Worm (Caenorhabditis elegans) whole organism, L4 larva: ENCODE measurements around the gene dach-1.

Experiments
- F44E2.7 ChIP-seq: fragments of 200-800 bp; sonication (Bioruptor generic); IDR thresholded peaks from 2 replicates; pipeline ENCODE4 v2.1.2; 2022; ENCODE audit warnings: missing genetic modification characterization, missing compliant biosample characterization
- Y75B8A.6 ChIP-seq: fragments of 200-800 bp; sonication (Bioruptor generic); IDR thresholded peaks from 2 replicates; pipeline ENCODE4 v1.3.6; 2022; ENCODE audit warnings: missing genetic modification reagents, missing genetic modification characterization, missing compliant biosample characterization
- ZK337.2 ChIP-seq: fragments of 200-800 bp; sonication (Bioruptor generic); IDR thresholded peaks from 2 replicates; pipeline ENCODE4 v1.3.6; 2022; ENCODE audit warnings: missing genetic modification reagents, missing genetic modification characterization, missing compliant biosample characterization
- aha-1 ChIP-seq: fragments of 150-350 bp; peaks from one replicate; lab custom pipeline; 2014; ENCODE audit warnings: missing biosample characterization, missing genetic modification characterization
- attf-4 ChIP-seq: sonication (generic microtip); optimal IDR thresholded peaks from 3 replicates; lab custom pipeline; 2017; ENCODE audit warnings: missing biosample characterization, missing genetic modification characterization
- ceh-20 ChIP-seq: fragments of 200-800 bp; sonication (Bioruptor generic); IDR thresholded peaks from 2 replicates; pipeline ENCODE4 v1.3.6; 2022; ENCODE audit warnings: missing genetic modification reagents, missing genetic modification characterization, missing compliant biosample characterization
- ceh-82 ChIP-seq: sonication (generic microtip); optimal IDR thresholded peaks from 2 replicates; lab custom pipeline; 2017; ENCODE audit warnings: missing biosample characterization, missing genetic modification characterization
- ces-1 ChIP-seq: fragments of 150-350 bp; sonication (generic microtip); optimal IDR thresholded peaks from 4 replicates; lab custom pipeline; 2014; ENCODE audit warnings: missing biosample characterization, missing genetic modification reagents, missing genetic modification characterization
- daf-16 ChIP-seq, 3 experiments: sonication (generic microtip); optimal IDR thresholded peaks; 2 replicates each; lab custom pipeline; 2016 to 2017; ENCODE audit warnings: missing genetic modification characterization in 3 of 3, missing genetic modification reagents in 3 of 3, mild to moderate bottlenecking in 2 of 3, missing compliant biosample characterization in 2 of 3, missing biosample characterization in 1 of 3, moderate library complexity in 1 of 3
- dmd-6 ChIP-seq: fragments of 200-800 bp; sonication (Bioruptor generic); IDR thresholded peaks from 2 replicates; pipeline ENCODE4 v1.3.6; 2022; ENCODE audit warnings: missing genetic modification reagents, missing genetic modification characterization, missing compliant biosample characterization
- fkh-10 ChIP-seq: fragments of 150-350 bp; optimal IDR thresholded peaks from 2 replicates; lab custom pipeline; 2014; ENCODE audit warnings: missing biosample characterization, missing genetic modification reagents, missing genetic modification characterization
- lin-13 ChIP-seq: fragments of 150-350 bp; optimal IDR thresholded peaks from 2 replicates; lab custom pipeline; 2014; ENCODE audit warnings: missing biosample characterization, missing genetic modification reagents, missing genetic modification characterization
- lin-29 ChIP-seq: fragments of 200-800 bp; sonication (Bioruptor generic); IDR thresholded peaks from 2 replicates; pipeline ENCODE4 v1.3.6; 2022; ENCODE audit warnings: missing genetic modification reagents, missing genetic modification characterization, missing compliant biosample characterization
- lin-39 ChIP-seq: fragments of 150-350 bp; optimal IDR thresholded peaks from 2 replicates; lab custom pipeline; 2014; ENCODE audit warnings: missing biosample characterization, missing genetic modification reagents, missing genetic modification characterization
- madf-9 ChIP-seq: fragments of 200-800 bp; sonication (Bioruptor generic); conservative IDR thresholded peaks from 2 replicates; pipeline ENCODE4 v1.3.6; 2022; ENCODE audit warnings: missing genetic modification reagents, missing genetic modification characterization, missing compliant biosample characterization
- mdl-1 ChIP-seq, 2 experiments: fragments of 150-350 bp in 1 of 2; sonication (generic microtip) in 1 of 2; optimal IDR thresholded peaks; 2 replicates each; lab custom pipeline; 2014 to 2017; ENCODE audit warnings: missing biosample characterization in 2 of 2, missing genetic modification characterization in 2 of 2
- mes-2 ChIP-seq: sonication (generic microtip); optimal IDR thresholded peaks from 2 replicates; lab custom pipeline; 2016; ENCODE audit warnings: missing genotype, mild to moderate bottlenecking, missing genetic modification characterization, missing compliant biosample characterization; ENCODE audit not compliant: poor library complexity, severe bottlenecking
- mxl-2 ChIP-seq: fragments of 200-800 bp; sonication (Bioruptor generic); conservative IDR thresholded peaks from 2 replicates; pipeline ENCODE4 v1.3.6; 2022; ENCODE audit warnings: missing genetic modification reagents, missing genetic modification characterization, missing compliant biosample characterization
- mxl-3 ChIP-seq: fragments of 200-800 bp; sonication (Bioruptor generic); optimal IDR thresholded peaks from 2 replicates; lab custom pipeline; 2018; ENCODE audit warnings: mild to moderate bottlenecking, missing genetic modification characterization, missing compliant biosample characterization
- nhr-28 ChIP-seq: fragments of 150-350 bp; optimal IDR thresholded peaks from 2 replicates; lab custom pipeline; 2014; ENCODE audit warnings: missing biosample characterization, missing genetic modification characterization
- nhr-42 ChIP-seq: fragments of 200-800 bp; sonication (Bioruptor generic); IDR thresholded peaks from 2 replicates; pipeline ENCODE4 v1.3.6; 2022; ENCODE audit warnings: missing genetic modification characterization, missing compliant biosample characterization
- nhr-48 ChIP-seq: sonication (generic microtip); optimal IDR thresholded peaks from 2 replicates; lab custom pipeline; 2016; ENCODE audit warnings: mild to moderate bottlenecking, missing genetic modification characterization, missing compliant biosample characterization
- nhr-76 ChIP-seq: fragments of 150-350 bp; optimal IDR thresholded peaks from 2 replicates; lab custom pipeline; 2014; ENCODE audit warnings: missing biosample characterization, missing genetic modification characterization
- pha-4 ChIP-seq, 2 experiments: fragments of 150-350 bp in 1 of 2; fragments of 200-800 bp in 1 of 2; sonication (Bioruptor generic) in 1 of 2; IDR thresholded peaks in 1 of 2; optimal IDR thresholded peaks in 1 of 2; 2 replicates each; pipeline versions ENCODE4 v1.3.6 to Lab custom; 2014 to 2022; ENCODE audit warnings: missing genetic modification characterization in 2 of 2, missing genetic modification reagents in 2 of 2, missing biosample characterization in 1 of 2, missing compliant biosample characterization in 1 of 2
- php-3 ChIP-seq: fragments of 200-800 bp; sonication (Bioruptor generic); IDR thresholded peaks from 2 replicates; pipeline ENCODE4 v1.3.6; 2022; ENCODE audit warnings: missing genetic modification reagents, missing genetic modification characterization, missing compliant biosample characterization
- pqm-1 ChIP-seq: sonication (generic microtip); optimal IDR thresholded peaks from 2 replicates; lab custom pipeline; 2017; ENCODE audit warnings: missing biosample characterization, missing genetic modification characterization
- saeg-2 ChIP-seq: fragments of 200-800 bp; sonication (Bioruptor generic); IDR thresholded peaks from 2 replicates; pipeline ENCODE4 v1.3.6; 2022; ENCODE audit warnings: missing genetic modification reagents, missing genetic modification characterization, missing compliant biosample characterization
- snpc-1.2 ChIP-seq: fragments of 200-800 bp; sonication (Bioruptor generic); IDR thresholded peaks from 2 replicates; pipeline ENCODE4 v1.3.6; 2022; ENCODE audit warnings: missing genetic modification reagents, missing genetic modification characterization, missing compliant biosample characterization
- snpc-4 ChIP-seq: fragments of 150-350 bp; optimal IDR thresholded peaks from 2 replicates; lab custom pipeline; 2014; ENCODE audit warnings: missing biosample characterization, missing genetic modification characterization
- spr-1 ChIP-seq: sonication (generic microtip); optimal IDR thresholded peaks from 2 replicates; lab custom pipeline; 2016; ENCODE audit warnings: mild to moderate bottlenecking, missing genetic modification characterization, missing compliant biosample characterization
- spr-3 ChIP-seq: fragments of 200-800 bp; sonication (Bioruptor generic); optimal IDR thresholded peaks from 2 replicates; lab custom pipeline; 2018; ENCODE audit warnings: mild to moderate bottlenecking, missing genetic modification characterization, missing compliant biosample characterization
- tag-97 ChIP-seq: fragments of 200-800 bp; sonication (Bioruptor generic); IDR thresholded peaks from 2 replicates; pipeline ENCODE4 v1.3.6; 2022; ENCODE audit warnings: missing genetic modification characterization, missing compliant biosample characterization
- vab-7 ChIP-seq: fragments of 200-800 bp; sonication (Bioruptor generic); IDR thresholded peaks from 2 replicates; pipeline ENCODE4 v1.3.6; 2022; ENCODE audit warnings: missing genetic modification reagents, missing genetic modification characterization, missing compliant biosample characterization
- zag-1 ChIP-seq: fragments of 150-350 bp; optimal IDR thresholded peaks from 2 replicates; lab custom pipeline; 2014; ENCODE audit warnings: missing biosample characterization, missing genetic modification characterization
- zip-11 ChIP-seq: fragments of 200-800 bp; sonication (Bioruptor generic); IDR thresholded peaks from 2 replicates; pipeline ENCODE4 v1.3.6; 2022; ENCODE audit warnings: missing genetic modification characterization, missing compliant biosample characterization
- zip-2 ChIP-seq: fragments of 150-350 bp; optimal IDR thresholded peaks from 2 replicates; lab custom pipeline; 2014; ENCODE audit warnings: missing biosample characterization, missing genetic modification characterization

The dach-1 gene

DNA sequence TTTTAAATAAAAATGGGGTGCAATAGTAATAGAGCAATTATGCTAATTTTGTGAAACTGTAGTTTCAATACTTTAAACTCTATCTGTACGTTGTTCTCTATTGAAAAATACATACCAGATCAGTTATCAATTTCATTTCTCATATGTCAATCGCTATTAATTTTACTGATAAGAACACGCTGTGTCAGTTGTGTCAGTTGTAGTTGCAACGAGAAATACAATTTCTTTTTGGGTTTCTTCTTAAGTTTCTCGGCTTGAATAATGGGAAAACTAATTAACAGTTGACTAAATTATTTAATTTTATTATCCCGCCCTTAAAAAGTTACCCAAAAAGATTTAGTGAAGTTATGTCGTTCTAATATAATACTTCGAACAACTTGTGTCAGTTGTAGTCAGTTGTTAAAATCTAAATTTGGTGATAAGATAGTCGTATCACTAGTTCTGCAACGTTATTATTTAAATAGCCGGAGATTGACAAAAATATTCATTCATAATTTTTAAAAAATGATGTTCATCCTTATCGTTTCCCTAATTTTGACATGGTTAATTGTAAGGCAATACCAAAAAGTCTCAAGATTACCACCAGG, 13.8 kb upstream of the dach-1 start, which contains the start of gene cyp-35A5:
Gene cyp-35A5, plus strand, starts transcription at position 435 of the 587 bp plus-strand sequence.
- TF ChIP-seq Y75B8A.6 (GFP tag; lab: Robert Waterston, UW) (no peak), dmd-6 (0 out of 2 replicates have a peak, but pooled peaks have one; percentile 34), pqm-1 (tag; lab: Kevin White, UChicago) (peak; percentile 7), nhr-28 (tag; lab: Kevin White, UChicago) (peak; percentile 86)

DNA sequence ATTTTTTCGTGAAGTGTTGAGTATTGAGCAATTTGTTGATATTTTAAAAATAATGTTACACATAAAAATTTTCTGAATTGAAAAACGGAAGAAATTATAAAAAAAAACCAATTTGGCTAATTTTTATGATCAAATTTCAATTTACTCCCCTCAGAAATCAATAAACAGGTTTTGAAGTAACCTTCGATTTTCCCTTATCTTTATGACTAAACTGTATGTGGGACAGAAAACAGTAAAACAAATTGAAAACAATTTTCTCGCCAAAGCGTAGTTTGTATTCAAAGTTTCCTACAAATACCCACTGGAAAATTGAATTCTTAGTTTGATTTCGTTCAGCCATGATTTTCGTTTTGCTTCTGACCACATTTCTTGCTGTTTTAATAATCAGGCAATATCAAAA, 11.0 kb upstream of the dach-1 start, which contains the start of gene cyp-35B1:
Gene cyp-35B1, plus strand, starts transcription at position 244 of the 400 bp plus-strand sequence.
- no peak for TF ChIP-seq pha-4 (GFP tag; IDR thresholded peaks at IDR 0.05; lab: Robert Waterston, UW)
- TF ChIP-seq pha-4 (tag; optimal IDR thresholded peaks at IDR 0.05; lab: Kevin White, UChicago): no peak
- no peak for TF ChIP-seq vab-7 (GFP tag; lab: Robert Waterston, UW)
- no peak for TF ChIP-seq mdl-1 (tag; optimal IDR thresholded peaks at IDR 0.05; lab: Kevin White, UChicago)
- TF ChIP-seq F44E2.7 (GFP tag; lab: Robert Waterston, UW): no peak
- no peak for TF ChIP-seq nhr-48 (tag; lab: Kevin White, UChicago)
- TF ChIP-seq attf-4 (tag; lab: Kevin White, UChicago): no peak
- no peak for TF ChIP-seq daf-16 (GFP tag; optimal IDR thresholded peaks at IDR 0.05; lab: Kevin White, UChicago)
- peak; percentile 68 for TF ChIP-seq daf-16 (tag; optimal IDR thresholded peaks at IDR 0.05; lab: Kevin White, UChicago)
- no peak for TF ChIP-seq spr-3 (GFP tag; lab: Kevin White, UChicago)
- no peak for TF ChIP-seq nhr-76 (tag; lab: Kevin White, UChicago)
- peak; percentile 92 for TF ChIP-seq nhr-28 (tag; lab: Kevin White, UChicago)
- no peak for TF ChIP-seq lin-39 (tag; lab: Kevin White, UChicago)
- TF ChIP-seq lin-29 (GFP tag; lab: Robert Waterston, UW): no peak
- TF ChIP-seq ces-1 (GFP tag; lab: Kevin White, UChicago): no peak
- TF ChIP-seq lin-13 (GFP tag; lab: Kevin White, UChicago): no peak

DNA sequence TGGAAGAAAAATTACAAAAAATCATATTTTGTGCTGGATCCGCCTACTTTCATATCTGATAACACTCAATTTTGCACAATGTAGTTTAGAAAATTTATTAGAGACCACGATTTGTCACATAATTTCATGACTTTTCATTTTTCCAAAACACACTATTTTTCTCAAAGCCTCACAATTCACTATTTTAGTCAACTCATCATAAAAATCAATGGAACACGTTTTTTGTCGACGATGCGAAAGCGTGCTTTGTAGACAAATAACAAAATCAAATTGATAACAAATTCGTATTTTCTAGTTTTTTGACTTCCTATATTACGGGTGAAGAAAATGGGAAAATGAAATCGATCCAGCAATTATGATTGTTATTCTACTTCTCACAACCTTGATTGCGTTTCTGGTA, 8.0 kb upstream of the dach-1 start, which contains the start of gene cyp-35B2:
Gene cyp-35B2, plus strand, starts transcription at position 301 of the 400 bp plus-strand sequence.
- TF ChIP-seq ceh-20 (GFP tag; lab: Robert Waterston, UW) (no peak), nhr-28 (tag; lab: Kevin White, UChicago) (peak; percentile 34)

DNA sequence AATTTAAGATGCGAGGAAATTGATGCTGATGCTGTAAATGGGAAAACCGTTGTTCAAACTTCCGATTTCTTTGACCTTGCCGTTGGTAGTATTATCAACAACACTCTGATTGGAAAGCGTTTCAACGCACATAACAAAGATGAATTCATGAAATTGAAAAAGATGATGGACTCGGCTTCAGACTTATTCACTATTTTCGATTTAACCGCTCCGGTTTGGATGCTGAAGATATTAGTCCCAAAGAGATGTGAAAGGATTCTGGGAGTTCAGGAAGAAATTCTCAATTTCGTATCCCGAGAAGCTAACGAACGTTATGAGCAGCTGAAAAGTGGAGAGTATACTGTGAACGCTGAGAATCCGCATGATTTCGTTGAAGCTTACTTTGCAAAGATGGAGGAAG, 6.5 kb upstream of the dach-1 start:
- TF ChIP-seq ZK337.2 (GFP tag; lab: Robert Waterston, UW) (no peak), zag-1 (tag; lab: Kevin White, UChicago) (no peak), fkh-10 (GFP tag; lab: Kevin White, UChicago) (no peak), aha-1 (tag; lab: Kevin White, UChicago) (peak; percentile 97), nhr-42 (no peak)

DNA sequence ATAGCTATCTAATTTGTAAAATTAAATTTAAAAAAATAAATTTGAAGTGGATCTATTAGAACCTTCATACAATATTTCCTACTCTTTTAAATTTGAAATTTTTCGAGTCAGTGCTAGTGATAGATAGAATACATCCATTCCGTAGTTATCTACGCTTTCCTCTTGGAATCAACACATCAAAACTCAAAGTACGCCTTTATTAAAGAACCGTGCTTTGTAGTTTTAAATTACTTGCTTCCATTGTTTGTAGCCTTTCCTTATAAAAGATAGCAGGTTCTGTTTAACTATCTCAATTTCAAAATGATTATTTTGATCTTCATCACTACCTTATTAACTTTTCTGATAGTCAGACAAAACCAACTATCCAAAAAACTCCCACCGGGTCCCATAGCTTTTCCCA, 4.8 kb upstream of the dach-1 start, which contains the start of gene cyp-35B3:
Gene cyp-35B3, plus strand, starts transcription at position 301 of the 400 bp plus-strand sequence.
- no peak for TF ChIP-seq zip-11 (GFP tag; lab: Robert Waterston, UW)
- TF ChIP-seq snpc-1.2 (GFP tag; lab: Robert Waterston, UW): no peak
- TF ChIP-seq attf-4 (tag; lab: Kevin White, UChicago): no peak
- TF ChIP-seq ces-1 (GFP tag; lab: Kevin White, UChicago): no peak
- TF ChIP-seq ceh-82 (tag; lab: Kevin White, UChicago): no peak
- TF ChIP-seq zip-2 (tag; lab: Kevin White, UChicago): no peak
- TF ChIP-seq tag-97 (GFP tag; lab: Robert Waterston, UW): no peak
- no peak for TF ChIP-seq spr-1 (tag; lab: Kevin White, UChicago)
- TF ChIP-seq madf-9 (GFP tag; lab: Robert Waterston, UW): no peak
- TF ChIP-seq mes-2 (tag; lab: Kevin White, UChicago): no peak
- TF ChIP-seq snpc-4 (tag; lab: Kevin White, UChicago): no peak
- no peak for TF ChIP-seq mxl-3 (GFP tag; lab: Kevin White, UChicago)
- TF ChIP-seq saeg-2: no peak
- TF ChIP-seq mxl-2 (GFP tag; lab: Robert Waterston, UW): no peak
- no peak for TF ChIP-seq nhr-48 (tag; lab: Kevin White, UChicago)
- TF ChIP-seq php-3 (GFP tag; lab: Robert Waterston, UW): no peak
